Fruit fly (Drosophila melanogaster) whole organism, embryonic: ENCODE results near the gene Tengl3.
A peak's percentile ranks its signal among the peaks of the same experiment; 100 is the strongest.

Experiments
- Atf3 ChIP-seq: fragments of 200-800 bp; sonication (Bioruptor generic); optimal IDR thresholded peaks from 3 replicates; lab custom pipeline; 2016; ENCODE audit warnings: missing biosample characterization, missing genetic modification characterization
- C15 ChIP-seq: fragments of 200-800 bp; sonication (Bioruptor generic); IDR thresholded peaks from 3 replicates; pipeline ENCODE4 v1.3.6; 2022; ENCODE audit warnings: missing biosample characterization, missing genetic modification characterization
- CG12942 ChIP-seq: fragments of 200-800 bp; sonication (Bioruptor generic); optimal IDR thresholded peaks from 3 replicates; lab custom pipeline; 2016; ENCODE audit warnings: missing biosample characterization, missing genetic modification characterization
- CG15696 ChIP-seq: fragments of 200-800 bp; sonication (Bioruptor generic); optimal IDR thresholded peaks from 2 replicates; lab custom pipeline; 2019; ENCODE audit warnings: missing biosample characterization, mild to moderate bottlenecking, missing genetic modification characterization, moderate library complexity
- CG1647 ChIP-seq: fragments of 200-800 bp; sonication (Bioruptor generic); optimal IDR thresholded peaks from 3 replicates; lab custom pipeline; 2016; ENCODE audit warnings: missing biosample characterization, missing genetic modification characterization
- CG16813 ChIP-seq: fragments of 200-800 bp; sonication (Bioruptor generic); IDR thresholded peaks from 3 replicates; pipeline ENCODE4 v1.3.6; 2022; ENCODE audit warnings: missing biosample characterization, missing genetic modification characterization; ENCODE audit not compliant: partially characterized antibody
- CG17361 ChIP-seq: fragments of 200-800 bp; sonication (Bioruptor generic); IDR thresholded peaks from 3 replicates; pipeline ENCODE4 v1.3.6; 2022; ENCODE audit warnings: missing biosample characterization, missing genetic modification characterization
- CG3726 ChIP-seq: fragments of 200-800 bp; sonication (Bioruptor generic); IDR thresholded peaks from 3 replicates; pipeline ENCODE4, ENCODE4 v1.3.6; 2022; ENCODE audit warnings: missing biosample characterization, missing genetic modification characterization
- CG3847 ChIP-seq: fragments of 200-800 bp; sonication (Bioruptor generic); IDR thresholded peaks from 2 replicates; pipeline ENCODE4 v1.3.6; 2022; ENCODE audit warnings: missing biosample characterization, missing genetic modification characterization
- CG4404 ChIP-seq: fragments of 200-800 bp; sonication (Bioruptor generic); IDR thresholded peaks from 2 replicates; pipeline ENCODE4 v1.3.6; 2022; ENCODE audit warnings: missing biosample characterization, missing genetic modification characterization
- CG6654 ChIP-seq: fragments of 200-800 bp; sonication (Bioruptor generic); optimal IDR thresholded peaks from 2 replicates; lab custom pipeline; 2017; ENCODE audit warnings: missing biosample characterization, mild to moderate bottlenecking, missing genetic modification characterization
- CG7786 ChIP-seq: fragments of 200-800 bp; sonication (Bioruptor generic); optimal IDR thresholded peaks from 2 replicates; lab custom pipeline; 2016; ENCODE audit warnings: missing biosample characterization, missing genetic modification characterization
- CG7928 ChIP-seq: fragments of 200-800 bp; sonication (Bioruptor generic); optimal IDR thresholded peaks from 2 replicates; lab custom pipeline; 2017; ENCODE audit warnings: missing biosample characterization, mild to moderate bottlenecking, missing genetic modification characterization
- CG8944 ChIP-seq: fragments of 200-800 bp; sonication (Bioruptor generic); optimal IDR thresholded peaks from 3 replicates; lab custom pipeline; 2016; ENCODE audit warnings: missing biosample characterization, missing genetic modification characterization
- CHES-1-like ChIP-seq: fragments of 200-800 bp; sonication (Bioruptor generic); optimal IDR thresholded peaks from 2 replicates; lab custom pipeline; 2016; ENCODE audit warnings: missing biosample characterization, missing genetic modification characterization
- Dfd ChIP-seq, 2 experiments: fragments of >200 bp; optimal IDR thresholded peaks; 2 replicates each; lab custom pipeline; 2017; ENCODE audit warnings: missing biosample characterization in 2 of 2, missing genetic modification characterization in 2 of 2
- Lhr ChIP-seq: fragments of 200-800 bp; sonication (Bioruptor generic); optimal IDR thresholded peaks from 3 replicates; lab custom pipeline; 2017; ENCODE audit warnings: mild to moderate bottlenecking, missing biosample characterization, missing genetic modification reagents, missing genetic modification characterization
- Lpt ChIP-seq: fragments of >200 bp; optimal IDR thresholded peaks from 2 replicates; lab custom pipeline; 2018; ENCODE audit warnings: missing biosample characterization, missing genetic modification characterization
- NC2α ChIP-seq: fragments of 200-800 bp; sonication (Bioruptor generic); optimal IDR thresholded peaks from 2 replicates; lab custom pipeline; 2016; ENCODE audit warnings: missing biosample characterization, missing genetic modification characterization
- NFAT ChIP-seq: fragments of 200-800 bp; sonication (Bioruptor generic); IDR thresholded peaks from 2 replicates; pipeline ENCODE4 v1.3.6; 2022; ENCODE audit warnings: missing biosample characterization, missing genetic modification characterization
- Rx ChIP-seq: fragments of 200-800 bp; sonication (Bioruptor generic); IDR thresholded peaks from 2 replicates; pipeline ENCODE4 v1.3.6; 2022; ENCODE audit warnings: missing biosample characterization, missing genetic modification characterization
- Sry-β ChIP-seq: fragments of 200-800 bp; sonication (Bioruptor generic); optimal IDR thresholded peaks from 2 replicates; lab custom pipeline; 2018; ENCODE audit warnings: missing biosample characterization, mild to moderate bottlenecking, missing genetic modification characterization, moderate library complexity
- bowl ChIP-seq: fragments of 200-800 bp; sonication (Bioruptor generic); IDR thresholded peaks from 2 replicates; pipeline ENCODE4 v1.3.6; 2022; ENCODE audit warnings: missing biosample characterization, missing genetic modification characterization
- br ChIP-seq: fragments of >200 bp; optimal IDR thresholded peaks from 2 replicates; lab custom pipeline; 2017
- croc ChIP-seq: fragments of 200-800 bp; sonication (Bioruptor generic); conservative IDR thresholded peaks from 3 replicates; pipeline ENCODE4 v1.3.6; 2022; ENCODE audit warnings: missing biosample characterization, missing genetic modification characterization
- crol ChIP-seq: fragments of 200-800 bp; sonication (Bioruptor generic); IDR thresholded peaks from 2 replicates; pipeline ENCODE4 v1.3.6; 2022; ENCODE audit warnings: missing biosample characterization, missing genetic modification characterization
- crp ChIP-seq, 2 experiments: fragments of 200-800 bp; sonication (Bioruptor generic); optimal IDR thresholded peaks; 2 replicates in 1 of 2; 3 replicates in 1 of 2; lab custom pipeline; 2017; ENCODE audit warnings: missing biosample characterization in 2 of 2, missing genetic modification characterization in 2 of 2, mild to moderate bottlenecking in 1 of 2, moderate library complexity in 1 of 2
- en ChIP-seq: fragments of 200-800 bp; sonication (Bioruptor generic); optimal IDR thresholded peaks from 2 replicates; lab custom pipeline; 2016; ENCODE audit warnings: missing biosample characterization, missing genetic modification characterization
- eve ChIP-seq, 2 experiments: fragments of >200 bp; optimal IDR thresholded peaks; 2 replicates each; lab custom pipeline; 2017; ENCODE audit warnings: missing biosample characterization in 2 of 2, missing genetic modification characterization in 2 of 2
- exex ChIP-seq: fragments of 200-800 bp; sonication (Bioruptor generic); optimal IDR thresholded peaks from 4 replicates; lab custom pipeline; 2018; ENCODE audit warnings: missing biosample characterization, mild to moderate bottlenecking, missing genetic modification characterization, moderate library complexity
- fd102C ChIP-seq: fragments of 200-800 bp; sonication (Bioruptor generic); optimal IDR thresholded peaks from 2 replicates; lab custom pipeline; 2018; ENCODE audit warnings: missing biosample characterization, mild to moderate bottlenecking, missing genetic modification characterization, moderate library complexity
- hkb ChIP-seq, 2 experiments: fragments of 200-800 bp in 1 of 2; fragments of >200 bp in 1 of 2; sonication (Bioruptor generic) in 1 of 2; IDR thresholded peaks in 1 of 2; optimal IDR thresholded peaks in 1 of 2; 2 replicates each; pipeline versions ENCODE4 v1.3.6 to Lab custom; 2017 to 2022; ENCODE audit warnings: missing biosample characterization in 1 of 2, missing genetic modification characterization in 1 of 2
- jigr1 ChIP-seq: fragments of 200-800 bp; sonication (Bioruptor generic); IDR thresholded peaks from 3 replicates; pipeline ENCODE4 v1.3.6; 2022; ENCODE audit warnings: missing biosample characterization, missing genetic modification characterization
- knrl ChIP-seq: fragments of 200-800 bp; sonication (Bioruptor generic); IDR thresholded peaks from 3 replicates; pipeline ENCODE4 v1.3.6; 2022; ENCODE audit warnings: missing biosample characterization, missing genetic modification characterization; ENCODE audit not compliant: partially characterized antibody
- lbe ChIP-seq: fragments of 200-800 bp; sonication (Bioruptor generic); optimal IDR thresholded peaks from 2 replicates; lab custom pipeline; 2016; ENCODE audit warnings: missing biosample characterization, mild to moderate bottlenecking, missing genetic modification characterization
- lilli ChIP-seq: fragments of 200-800 bp; sonication (Bioruptor generic); optimal IDR thresholded peaks from 3 replicates; lab custom pipeline; 2016; ENCODE audit warnings: missing biosample characterization, missing genetic modification characterization
- mam ChIP-seq: fragments of 200-800 bp; sonication (Bioruptor generic); optimal IDR thresholded peaks from 3 replicates; lab custom pipeline; 2016; ENCODE audit warnings: missing biosample characterization, missing genetic modification characterization
- nau ChIP-seq: fragments of 200-800 bp; sonication (Bioruptor generic); optimal IDR thresholded peaks from 3 replicates; lab custom pipeline; 2017; ENCODE audit warnings: missing biosample characterization, mild to moderate bottlenecking, missing genetic modification characterization, missing genetic modification reagents
- pan ChIP-seq, 4 experiments: fragments of >200 bp in 3 of 4; fragments of 200-800 bp in 1 of 4; sonication (Bioruptor generic) in 1 of 4; optimal IDR thresholded peaks in 3 of 4; IDR thresholded peaks in 1 of 4; 2 replicates each; pipeline versions ENCODE4 v1.3.6 to Lab custom; 2017 to 2022; ENCODE audit warnings: missing biosample characterization in 2 of 4, missing genetic modification characterization in 2 of 4, mixed read lengths in 1 of 4
- pho ChIP-seq: fragments of 200-800 bp; sonication (Bioruptor generic); optimal IDR thresholded peaks from 2 replicates; lab custom pipeline; 2016; ENCODE audit warnings: missing biosample characterization, missing genetic modification characterization
- row ChIP-seq: fragments of 200-800 bp; sonication (Bioruptor generic); IDR thresholded peaks from 3 replicates; pipeline ENCODE4 v1.3.6; 2022; ENCODE audit warnings: missing biosample characterization, missing genetic modification characterization
- sens-2 ChIP-seq: fragments of 200-800 bp; sonication (Bioruptor generic); IDR thresholded peaks from 2 replicates; pipeline ENCODE4 v1.3.6; 2022; ENCODE audit warnings: missing biosample characterization, missing genetic modification characterization
- slou ChIP-seq: fragments of 200-800 bp; sonication (Bioruptor generic); optimal IDR thresholded peaks from 3 replicates; lab custom pipeline; 2016; ENCODE audit warnings: missing biosample characterization, missing genetic modification characterization
- sna ChIP-seq: fragments of 200-800 bp; sonication (Bioruptor generic); IDR thresholded peaks from 2 replicates; pipeline ENCODE4 v1.3.6; 2022; ENCODE audit warnings: missing biosample characterization, missing genetic modification characterization; ENCODE audit not compliant: partially characterized antibody
- trem ChIP-seq: fragments of 200-800 bp; optimal IDR thresholded peaks from 3 replicates; lab custom pipeline; 2019; ENCODE audit warnings: missing biosample characterization, mild to moderate bottlenecking, missing genetic modification characterization, moderate library complexity
- tup ChIP-seq: fragments of 200-800 bp; sonication (Bioruptor generic); optimal IDR thresholded peaks from 2 replicates; lab custom pipeline; 2016; ENCODE audit warnings: missing biosample characterization, mild to moderate bottlenecking, missing genetic modification characterization, moderate library complexity
- vvl ChIP-seq: fragments of 200-800 bp; sonication (Bioruptor generic); IDR thresholded peaks from 2 replicates; pipeline ENCODE4 v1.3.6; 2022; ENCODE audit warnings: missing biosample characterization, missing genetic modification characterization
- wdn ChIP-seq: fragments of 200-800 bp; sonication (Bioruptor generic); IDR thresholded peaks from 2 replicates; pipeline ENCODE4 v1.3.6; 2022; ENCODE audit warnings: missing biosample characterization, missing genetic modification characterization

Tengl3 gene

DNA sequence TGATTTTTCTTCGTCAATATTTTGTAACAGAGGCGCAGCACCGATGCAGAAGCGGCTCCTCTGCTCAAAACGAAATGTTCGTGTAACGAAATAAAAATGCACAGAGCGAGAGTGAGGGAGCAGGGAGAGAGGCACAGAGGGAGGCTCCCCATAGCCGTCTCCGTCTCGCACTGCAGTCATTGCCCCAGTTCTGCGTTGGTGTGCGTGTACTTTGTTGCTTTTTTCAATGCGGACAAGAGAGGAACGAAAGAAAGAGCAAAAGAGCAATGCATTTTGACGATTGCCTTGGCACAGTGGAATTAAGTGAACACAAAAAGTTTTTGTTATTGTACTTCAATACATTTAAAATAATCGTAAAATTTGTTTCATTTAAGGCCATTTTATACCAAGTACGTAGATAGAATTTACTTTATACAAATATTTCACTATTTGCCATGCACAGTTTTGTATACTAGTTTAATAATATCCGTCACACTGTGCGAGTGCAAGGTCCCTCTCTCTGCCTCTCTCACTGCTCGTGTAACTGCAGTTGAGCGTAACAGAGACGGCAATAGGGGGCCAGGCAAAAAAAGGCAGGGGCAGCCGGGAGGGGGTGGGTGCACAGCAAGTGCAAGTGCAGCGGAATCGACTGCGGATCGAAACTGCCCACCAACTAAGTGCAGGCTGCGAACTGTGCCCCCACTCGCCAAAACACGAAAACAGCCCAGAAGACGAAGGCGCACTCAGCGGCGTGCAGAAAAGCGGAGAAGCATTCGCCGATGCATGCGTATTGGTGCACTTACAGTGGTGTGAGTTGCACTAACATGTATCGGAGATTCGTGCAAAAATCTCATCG, 35.8 kb downstream of the Tengl3 start (continued):
- TF ChIP-seq lbe (GFP tag; lab: Kevin White, UChicago) (peak; percentile 99), Atf3 (GFP tag; lab: Kevin White, UChicago) (peak; percentile 98), CG4404 (GFP tag; lab: Robert Waterston, UW) (peak; percentile 99), pan (optimal IDR thresholded peaks at IDR 0.05; lab: Kevin White, UChicago) (no peak), pan (GFP tag; optimal IDR thresholded peaks at IDR 0.05 in 1 of 2, IDR thresholded peaks at IDR 0.05 in 1 of 2) (peak in 1 of 2 experiments; percentile 99), CHES-1-like (GFP tag; lab: Kevin White, UChicago) (peak; percentile 95), CG7786 (peak; percentile 94), Rx (GFP tag; lab: Robert Waterston, UW) (peak; percentile 98), br (no peak), Lpt (GFP tag; lab: Kevin White, UChicago) (no peak), crol (peak; percentile 98), mam (peak; percentile 90), bowl (peak; percentile 95), eve (GFP tag; optimal IDR thresholded peaks at IDR 0.05; lab: Kevin White, UChicago) (peak; percentile 98 to 100), CG12942 (GFP tag; lab: Kevin White, UChicago) (peak; percentile 98), Lhr (GFP tag; lab: Kevin White, UChicago) (peak; percentile 99), lilli (GFP tag; lab: Kevin White, UChicago) (peak; percentile 97), CG15696 (tag; lab: Kevin White, UChicago) (peak; percentile 99), NFAT (GFP tag; lab: Robert Waterston, UW) (peak; percentile 80), fd102C (GFP tag; lab: Kevin White, UChicago) (peak; percentile 99), Dfd (GFP tag; optimal IDR thresholded peaks at IDR 0.05; lab: Kevin White, UChicago) (no peak), sna (peak; percentile 80), CG16813 (GFP tag; lab: Robert Waterston, UW) (peak; percentile 76), croc (GFP tag; lab: Robert Waterston, UW) (peak; percentile 100), CG3726 (GFP tag; lab: Robert Waterston, UW) (peak; percentile 98), hkb (optimal IDR thresholded peaks at IDR 0.05; lab: Kevin White, UChicago) (no peak), hkb (GFP tag; IDR thresholded peaks at IDR 0.05; lab: Robert Waterston, UW) (peak; percentile 99), tup (GFP tag; lab: Kevin White, UChicago) (peak; percentile 94), row (GFP tag; lab: Robert Waterston, UW) (peak; percentile 98), CG3847 (GFP tag; lab: Robert Waterston, UW) (peak; percentile 89), knrl (GFP tag; lab: Robert Waterston, UW) (peak; percentile 70; the same call in 2 of the 3 replicates), pho (GFP tag; lab: Kevin White, UChicago) (peak; percentile 84), sens-2 (GFP tag; lab: Robert Waterston, UW) (peak; percentile 99), Sry-β (GFP tag; lab: Kevin White, UChicago) (peak; percentile 79), jigr1 (peak; percentile 97), crp (GFP tag; optimal IDR thresholded peaks at IDR 0.05; lab: Kevin White, UChicago) (peak; percentile 52 to 73), CG1647 (GFP tag; lab: Kevin White, UChicago) (peak; percentile 96), CG8944 (GFP tag; lab: Kevin White, UChicago) (peak; percentile 97), vvl (GFP tag; lab: Robert Waterston, UW) (peak; percentile 100), CG6654 (GFP tag; lab: Kevin White, UChicago) (peak; percentile 94), NC2α (GFP tag; lab: Kevin White, UChicago) (peak; percentile 98), wdn (GFP tag; lab: Robert Waterston, UW) (peak; percentile 84; the same call in 1 of the 2 replicates), nau (peak; percentile 98), exex (tag; lab: Kevin White, UChicago) (peak; percentile 59), trem (peak; percentile 98), slou (peak; percentile 78), en (peak; percentile 97), CG7928 (GFP tag; lab: Kevin White, UChicago) (peak; percentile 44), CG17361 (GFP tag; lab: Robert Waterston, UW) (peak; percentile 99), C15 (GFP tag; lab: Robert Waterston, UW) (peak; percentile 93)
